Worm (Caenorhabditis elegans) whole organism, young adult: ENCODE measurements around the gene C24H11.5.

Experiments
- F39B2.1 ChIP-seq: fragments of 200-800 bp; sonication (Bioruptor generic); IDR thresholded peaks from 2 replicates; pipeline ENCODE4 v1.3.6; 2022; ENCODE audit warnings: missing genetic modification reagents, missing genetic modification characterization, missing compliant biosample characterization
- bed-1 ChIP-seq: fragments of 200-800 bp; sonication (Bioruptor generic); IDR thresholded peaks from 2 replicates; pipeline ENCODE4 v1.3.6; 2022; ENCODE audit warnings: missing genetic modification reagents, missing genetic modification characterization, missing compliant biosample characterization
- gei-17 ChIP-seq: fragments of 200-800 bp; sonication (Bioruptor generic); optimal IDR thresholded peaks from 2 replicates; lab custom pipeline; 2018; ENCODE audit warnings: mild to moderate bottlenecking, missing genetic modification characterization, missing compliant biosample characterization
- hmg-20 ChIP-seq: fragments of 200-800 bp; sonication (Bioruptor generic); IDR thresholded peaks from 2 replicates; pipeline ENCODE4 v1.3.6; 2022; ENCODE audit warnings: missing genetic modification reagents, missing genetic modification characterization, missing compliant biosample characterization
- mes-4 ChIP-seq: sonication (generic microtip); optimal IDR thresholded peaks from 2 replicates; lab custom pipeline; 2016; ENCODE audit warnings: missing genotype, missing genetic modification characterization, missing compliant biosample characterization
- sea-2 ChIP-seq: fragments of 200-800 bp; sonication (Bioruptor generic); IDR thresholded peaks from 2 replicates; pipeline ENCODE4 v1.3.6; 2022; ENCODE audit warnings: missing genetic modification characterization, missing compliant biosample characterization
- snpc-4 ChIP-seq, 5 experiments: fragments of 150-350 bp in 1 of 5; sonication (generic microtip) in 4 of 5; optimal IDR thresholded peaks; 2 replicates each; lab custom pipeline; 2014 to 2018; ENCODE audit warnings: missing genetic modification characterization in 5 of 5, missing biosample characterization in 3 of 5, antibody characterized with exemption in 2 of 5, mild to moderate bottlenecking in 2 of 5, missing compliant biosample characterization in 2 of 5, missing genotype in 2 of 5, moderate library complexity in 2 of 5, missing genetic modification reagents in 1 of 5
- unc-62 ChIP-seq: fragments of 150-350 bp; optimal IDR thresholded peaks from 2 replicates; lab custom pipeline; 2014; ENCODE audit warnings: missing biosample characterization, missing genetic modification reagents, missing genetic modification characterization

DNA sequence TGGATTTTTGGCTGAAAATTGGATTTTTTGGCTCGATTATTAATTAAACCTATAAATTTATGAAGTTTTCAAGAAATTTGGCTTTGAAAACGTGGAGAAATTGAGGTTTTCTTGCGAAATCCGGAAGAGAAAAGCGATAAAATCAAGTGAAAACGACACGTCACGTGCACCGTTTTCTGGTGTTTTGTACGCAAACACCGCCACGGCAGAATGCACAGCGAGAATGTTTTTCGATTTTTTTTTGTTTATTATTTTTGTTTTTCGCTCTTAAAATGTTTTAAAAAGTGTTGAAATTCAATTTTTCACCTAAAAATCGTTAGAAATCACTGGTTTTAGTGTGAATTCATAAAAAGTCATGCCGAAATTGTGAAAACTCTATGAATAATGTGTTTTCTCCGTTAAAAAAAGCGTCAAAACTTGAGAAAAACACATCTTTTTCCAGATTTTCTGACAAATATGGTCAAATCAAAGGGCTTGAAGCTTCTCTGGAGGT is 5.5 kb upstream of the C24H11.5 start, which contains the start of gene immp-1:
- no peak for TF ChIP-seq bed-1
- no peak for TF ChIP-seq mes-4 (tag; lab: Kevin White, UChicago)
- no peak for TF ChIP-seq F39B2.1 (GFP tag; lab: Robert Waterston, UW)
- no peak for TF ChIP-seq unc-62 (GFP tag; lab: Kevin White, UChicago)
- TF ChIP-seq sea-2 (GFP tag; lab: Robert Waterston, UW), result no peak
- TF ChIP-seq hmg-20 (GFP tag; lab: Robert Waterston, UW), result no peak
- no peak for TF ChIP-seq gei-17
- no peak for TF ChIP-seq snpc-4 (GFP tag; optimal IDR thresholded peaks at IDR 0.05; lab: Kevin White, UChicago)
- no peak for TF ChIP-seq snpc-4 (tag; optimal IDR thresholded peaks at IDR 0.05; lab: Kevin White, UChicago)
